Worm (Caenorhabditis elegans) whole organism, early embryonic: ENCODE measurements around the gene T03F6.9.

Experiments
- B0310.2 ChIP-seq: sonication (generic microtip); optimal IDR thresholded peaks from 2 replicates; lab custom pipeline; 2016; ENCODE audit warnings: mild to moderate bottlenecking, missing genetic modification characterization, missing compliant biosample characterization
- ama-1 ChIP-seq: fragments of 150-350 bp; optimal IDR thresholded peaks from 2 replicates; lab custom pipeline; 2014
- ceh-36 ChIP-seq: sonication (generic microtip); optimal IDR thresholded peaks from 2 replicates; lab custom pipeline; 2016; ENCODE audit warnings: missing genetic modification characterization, inconsistent platforms, missing compliant biosample characterization
- hmbx-1 ChIP-seq: sonication (generic microtip); optimal IDR thresholded peaks from 2 replicates; lab custom pipeline; 2016; ENCODE audit warnings: mild to moderate bottlenecking, missing genetic modification characterization, missing compliant biosample characterization
- hnd-1 ChIP-seq: sonication (generic microtip); optimal IDR thresholded peaks from 2 replicates; lab custom pipeline; 2016; ENCODE audit warnings: missing genetic modification characterization, missing compliant biosample characterization
- pes-1 ChIP-seq: fragments of 200-800 bp; sonication (Bioruptor generic); IDR thresholded peaks from 2 replicates; pipeline ENCODE4 v1.3.6; 2022; ENCODE audit warnings: missing genetic modification reagents, missing genetic modification characterization, missing compliant biosample characterization
- scrt-1 ChIP-seq: fragments of 200-800 bp; sonication (Bioruptor generic); IDR thresholded peaks from 2 replicates; pipeline ENCODE4 v1.3.6; 2022; ENCODE audit warnings: missing genetic modification characterization, missing compliant biosample characterization
- sea-1 ChIP-seq: fragments of 200-800 bp; sonication (Bioruptor generic); conservative IDR thresholded peaks from 2 replicates; pipeline ENCODE4 v1.3.6; 2022; ENCODE audit warnings: missing genetic modification characterization, missing compliant biosample characterization
- tbx-11 ChIP-seq: fragments of 200-800 bp; sonication (Bioruptor generic); IDR thresholded peaks from 2 replicates; pipeline ENCODE4 v1.3.6; 2022; ENCODE audit warnings: missing genetic modification characterization, missing compliant biosample characterization
- tbx-37 ChIP-seq: fragments of 200-800 bp; sonication (Bioruptor generic); conservative IDR thresholded peaks from 2 replicates; pipeline ENCODE4 v1.3.6; 2022; ENCODE audit warnings: missing genetic modification reagents, missing genetic modification characterization, missing compliant biosample characterization

DNA sequence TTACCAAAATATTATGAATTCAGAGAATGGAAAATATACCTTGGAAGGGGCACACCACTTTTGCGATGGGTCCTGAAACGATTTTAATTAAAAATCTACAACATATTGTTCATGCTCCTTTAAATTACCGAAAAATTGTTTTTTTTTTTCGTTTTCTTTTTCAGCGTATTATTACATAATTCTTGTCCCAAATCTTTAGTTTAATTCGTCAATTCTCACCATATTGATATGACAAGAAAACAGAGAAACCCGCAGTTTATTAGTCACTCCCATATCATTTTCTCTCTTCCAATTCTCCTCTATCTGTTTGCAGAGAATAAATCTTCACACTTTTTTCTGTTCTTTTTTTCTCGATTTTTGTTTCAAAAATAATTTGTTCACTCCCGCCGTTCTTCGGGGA is 24.4 kb upstream of the T03F6.9 start, which contains the start of gene F11F1.1:
- TF ChIP-seq ceh-36: no peak
- TF ChIP-seq tbx-37 (GFP tag; lab: Robert Waterston, UW): no peak
- TF ChIP-seq sea-1 (GFP tag; lab: Robert Waterston, UW): no peak
- TF ChIP-seq B0310.2 (tag; lab: Kevin White, UChicago): no peak
- TF ChIP-seq hnd-1 (tag; lab: Kevin White, UChicago): no peak
- no peak for TF ChIP-seq ama-1 (lab: Kevin White, UChicago)
- no peak for TF ChIP-seq scrt-1 (GFP tag; lab: Robert Waterston, UW)
- TF ChIP-seq tbx-11 (GFP tag; lab: Robert Waterston, UW): no peak
- TF ChIP-seq hmbx-1 (tag; lab: Kevin White, UChicago): no peak
- no peak for TF ChIP-seq pes-1 (GFP tag; lab: Robert Waterston, UW)
